Worm (Caenorhabditis elegans): Measurements from ENCODE around the gene C13A2.7.

ce11 chrV:7297263-7297662 lies 31.1 kb downstream of the C13A2.7 start, which contains the start of gene srj-32:
- TF ChIP-seq F16B12.6 (tag; optimal IDR thresholded peaks at IDR 0.05) (no peak), sptf-1 (tag; optimal IDR thresholded peaks at IDR 0.05) (no peak), egl-13 (tag; optimal IDR thresholded peaks at IDR 0.05) (no peak), vab-15 (tag; optimal IDR thresholded peaks at IDR 0.05) (no peak), nhr-77 (tag; optimal IDR thresholded peaks at IDR 0.05) (no peak), unc-62 (GFP tag; optimal IDR thresholded peaks at IDR 0.05) (no peak), efl-1 (optimal IDR thresholded peaks at IDR 0.05) (no peak), efl-1 (GFP tag; optimal IDR thresholded peaks at IDR 0.05 in 1 of 2) (no peak), mab-9 (GFP tag; IDR thresholded peaks at IDR 0.05) (no peak), ets-5 (GFP tag; IDR thresholded peaks at IDR 0.05) (no peak), zag-1 (tag; optimal IDR thresholded peaks at IDR 0.05) (no peak), irx-1 (tag; optimal IDR thresholded peaks at IDR 0.05) (no peak), alr-1 (tag; optimal IDR thresholded peaks at IDR 0.05; ENCODE audit: borderline replicate concordance) (no peak)
